Fruit fly (Drosophila melanogaster) whole organism, wandering third instar larva: Measurements from ENCODE around the gene ps.

Experiments used
- Abd-B ChIP-seq: fragments of >200 bp; optimal IDR thresholded peaks from 2 replicates; lab custom pipeline; 2017; ENCODE audit warnings: missing biosample characterization, missing genetic modification characterization
- CG9705 ChIP-seq: fragments of 200-800 bp; sonication (Bioruptor generic); optimal IDR thresholded peaks from 2 replicates; lab custom pipeline; 2018; ENCODE audit warnings: missing biosample characterization, mild to moderate bottlenecking, missing genetic modification characterization
- Dfd ChIP-seq: fragments of >200 bp; optimal IDR thresholded peaks from 2 replicates; lab custom pipeline; 2017; ENCODE audit warnings: missing biosample characterization, missing genetic modification characterization
- Dif ChIP-seq: fragments of 200-275, 200-300 bp; sonication (Bioruptor generic); optimal IDR thresholded peaks from 2 replicates; lab custom pipeline; 2018; ENCODE audit warnings: missing biosample characterization, missing genetic modification characterization; ENCODE audit not compliant: partially characterized antibody
- N ChIP-seq: fragments of >200 bp; optimal IDR thresholded peaks from 2 replicates; lab custom pipeline; 2018; ENCODE audit warnings: missing biosample characterization, missing external identifiers, missing genetic modification characterization
- OdsH ChIP-seq: fragments of 200-800 bp; sonication (Bioruptor generic); optimal IDR thresholded peaks from 2 replicates; lab custom pipeline; 2016; ENCODE audit warnings: missing biosample characterization, mild to moderate bottlenecking, missing genetic modification characterization
- Vsx2 ChIP-seq: fragments of 200-300, 225-300 bp; sonication (Bioruptor generic); optimal IDR thresholded peaks from 2 replicates; lab custom pipeline; 2018; ENCODE audit warnings: missing biosample characterization, missing genetic modification characterization; ENCODE audit not compliant: partially characterized antibody
- br ChIP-seq: fragments of 200-800 bp; sonication (Bioruptor generic); optimal IDR thresholded peaks from 2 replicates; lab custom pipeline; 2016; ENCODE audit warnings: missing biosample characterization, missing genetic modification characterization
- dl ChIP-seq, 2 experiments: fragments of 175-275, 200-275 bp in 1 of 2; fragments of 200-275 bp in 1 of 2; sonication (Bioruptor generic); optimal IDR thresholded peaks; lab custom pipeline; 2018; ENCODE audit warnings: mild to moderate bottlenecking in 2 of 2, missing biosample characterization in 2 of 2, missing genetic modification characterization in 2 of 2, moderate library complexity in 2 of 2; ENCODE audit not compliant: partially characterized antibody in 2 of 2, insufficient read depth in 1 of 2
- h ChIP-seq: fragments of 200-800 bp; sonication (Bioruptor generic); optimal IDR thresholded peaks from 3 replicates; lab custom pipeline; 2016; ENCODE audit warnings: missing biosample characterization, mild to moderate bottlenecking, missing genetic modification characterization
- lola ChIP-seq: fragments of >200 bp; optimal IDR thresholded peaks from 2 replicates; lab custom pipeline; 2017; ENCODE audit warnings: missing biosample characterization, missing genetic modification characterization
- psq ChIP-seq: fragments of 200-800 bp; sonication (Bioruptor generic); optimal IDR thresholded peaks from 3 replicates; lab custom pipeline; 2017; ENCODE audit warnings: missing biosample characterization, mild to moderate bottlenecking, missing genetic modification characterization, moderate library complexity
- woc ChIP-seq: sonication (Bioruptor generic); optimal IDR thresholded peaks from 2 replicates; lab custom pipeline; 2016; ENCODE audit warnings: missing biosample characterization, mild to moderate bottlenecking, missing genetic modification characterization

DNA sequence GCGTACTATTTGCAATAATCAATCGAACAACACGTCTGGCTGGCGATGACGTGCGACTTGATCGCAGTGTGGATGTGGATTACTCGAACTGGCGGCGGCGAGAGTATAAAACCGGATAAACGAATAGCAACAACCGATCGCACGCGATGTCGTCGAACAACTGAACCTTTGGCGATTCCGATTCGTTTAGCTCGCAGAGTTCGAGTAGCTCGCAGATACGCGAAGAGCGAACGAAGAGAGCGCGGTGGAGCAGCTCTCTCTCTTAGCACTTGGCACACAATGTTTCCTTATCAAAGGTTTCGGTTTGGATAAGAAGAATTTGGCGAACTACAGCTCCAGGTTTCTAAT lies 84.7 kb downstream of the ps start, which contains the start of gene RhoL:
- TF ChIP-seq CG9705, result no peak
- TF ChIP-seq N (GFP tag; lab: Kevin White, UChicago), result no peak
- TF ChIP-seq Abd-B (GFP tag; lab: Kevin White, UChicago), result no peak
- TF ChIP-seq psq (GFP tag; lab: Kevin White, UChicago), result no peak
- peak; percentile 48 for TF ChIP-seq br
- peak; percentile 49 for TF ChIP-seq Vsx2 (GFP tag; lab: Kevin White, UChicago)
- TF ChIP-seq lola, result no peak
- TF ChIP-seq OdsH (GFP tag; lab: Kevin White, UChicago), result peak; percentile 49
- TF ChIP-seq dl (GFP tag; optimal IDR thresholded peaks at IDR 0.05; lab: Kevin White, UChicago; ENCODE audit: insufficient read depth in 1 of 2, partially characterized antibody in 2 of 2), result peak; percentile 82 to 89
- no peak for TF ChIP-seq Dfd (GFP tag; lab: Kevin White, UChicago)
- peak; percentile 76 for TF ChIP-seq h (GFP tag; lab: Kevin White, UChicago)
- TF ChIP-seq woc, result no peak
- peak; percentile 91 for TF ChIP-seq Dif (GFP tag; lab: Kevin White, UChicago)
